Worm (Caenorhabditis elegans) whole organism, L3 larva: ENCODE data around the gene srh-223.

Experiments
- R02D3.7 ChIP-seq: fragments of 150-350 bp; optimal IDR thresholded peaks from 2 replicates; lab custom pipeline; 2014; ENCODE audit warnings: missing biosample characterization, missing genetic modification characterization
- ama-1 ChIP-seq: fragments of 150-350 bp; optimal IDR thresholded peaks from 2 replicates; lab custom pipeline; 2018
- ceh-82 ChIP-seq: fragments of 150-350 bp; optimal IDR thresholded peaks from 2 replicates; lab custom pipeline; 2014; ENCODE audit warnings: missing biosample characterization, missing genetic modification characterization
- daf-12 ChIP-seq: fragments of 150-350 bp; optimal IDR thresholded peaks from 2 replicates; lab custom pipeline; 2014; ENCODE audit warnings: missing biosample characterization, missing genetic modification reagents, missing genetic modification characterization
- egl-27 ChIP-seq: sonication (generic microtip); optimal IDR thresholded peaks from 4 replicates; lab custom pipeline; 2017; ENCODE audit warnings: missing biosample characterization, missing genetic modification reagents, missing genetic modification characterization
- elt-1 ChIP-seq: fragments of 150-350 bp; optimal IDR thresholded peaks from 2 replicates; lab custom pipeline; 2014; ENCODE audit warnings: missing biosample characterization, missing genetic modification characterization
- elt-2 ChIP-seq: sonication (generic microtip); optimal IDR thresholded peaks from 2 replicates; lab custom pipeline; 2016; ENCODE audit warnings: missing genetic modification reagents, mild to moderate bottlenecking, missing genetic modification characterization, missing compliant biosample characterization
- elt-3 ChIP-seq, 3 experiments: fragments of 150-350 bp in 1 of 3; sonication (generic microtip) in 2 of 3; optimal IDR thresholded peaks; 2 replicates in 2 of 3; 4 replicates in 1 of 3; lab custom pipeline; 2014 to 2017; ENCODE audit warnings: missing biosample characterization in 3 of 3, missing genetic modification characterization in 3 of 3
- eor-1 ChIP-seq, 2 experiments: fragments of 150-350 bp; optimal IDR thresholded peaks; 2 replicates each; lab custom pipeline; 2014 to 2018; ENCODE audit warnings: missing biosample characterization in 2 of 2, missing genetic modification characterization in 2 of 2
- fkh-2 ChIP-seq: fragments of 150-350 bp; optimal IDR thresholded peaks from 2 replicates; lab custom pipeline; 2014; ENCODE audit warnings: missing biosample characterization, missing genetic modification reagents, missing genetic modification characterization
- jun-1 ChIP-seq: fragments of 150-350 bp; optimal IDR thresholded peaks from 2 replicates; lab custom pipeline; 2014; ENCODE audit warnings: missing biosample characterization, missing genetic modification reagents, missing genetic modification characterization
- lin-15B ChIP-seq: fragments of 150-350 bp; optimal IDR thresholded peaks from 2 replicates; lab custom pipeline; 2014; ENCODE audit warnings: missing biosample characterization, missing genetic modification characterization
- lin-39 ChIP-seq: fragments of 150-350 bp; optimal IDR thresholded peaks from 2 replicates; lab custom pipeline; 2018; ENCODE audit warnings: missing biosample characterization, missing genetic modification reagents, missing genetic modification characterization
- lsy-12 ChIP-seq: sonication (generic microtip); optimal IDR thresholded peaks from 2 replicates; lab custom pipeline; 2016; ENCODE audit warnings: mild to moderate bottlenecking, missing genetic modification characterization, missing compliant biosample characterization
- nfya-1 ChIP-seq: sonication (generic microtip); optimal IDR thresholded peaks from 2 replicates; lab custom pipeline; 2017; ENCODE audit warnings: missing genetic modification characterization, mild to moderate bottlenecking, missing compliant biosample characterization, antibody characterized with exemption, moderate library complexity; ENCODE audit not compliant: insufficient read depth
- nhr-23 ChIP-seq: fragments of 150-350 bp; optimal IDR thresholded peaks from 2 replicates; lab custom pipeline; 2014; ENCODE audit warnings: missing biosample characterization, missing genetic modification reagents, missing genetic modification characterization
- nhr-237 ChIP-seq: fragments of 150-350 bp; optimal IDR thresholded peaks from 2 replicates; lab custom pipeline; 2014; ENCODE audit warnings: missing biosample characterization, missing genetic modification characterization
- nhr-25 ChIP-seq: sonication (generic microtip); optimal IDR thresholded peaks from 2 replicates; lab custom pipeline; 2017; ENCODE audit warnings: missing biosample characterization, missing genetic modification characterization
- nhr-43 ChIP-seq: sonication (generic microtip); optimal IDR thresholded peaks from 2 replicates; lab custom pipeline; 2016; ENCODE audit warnings: mild to moderate bottlenecking, missing genetic modification characterization, missing compliant biosample characterization; ENCODE audit not compliant: poor library complexity, severe bottlenecking
- pha-4 ChIP-seq: fragments of 150-350 bp; optimal IDR thresholded peaks from 2 replicates; lab custom pipeline; 2014; ENCODE audit warnings: missing biosample characterization, missing genetic modification reagents, missing genetic modification characterization
- pqm-1 ChIP-seq: fragments of 150-350 bp; optimal IDR thresholded peaks from 2 replicates; lab custom pipeline; 2017; ENCODE audit warnings: missing biosample characterization, missing genetic modification characterization, inconsistent platforms
- unc-39 ChIP-seq: sonication (generic microtip); optimal IDR thresholded peaks from 4 replicates; lab custom pipeline; 2017; ENCODE audit warnings: missing biosample characterization, missing genetic modification characterization
- unc-62 ChIP-seq: fragments of 150-350 bp; sonication (generic microtip); optimal IDR thresholded peaks from 4 replicates; lab custom pipeline; 2014; ENCODE audit warnings: missing biosample characterization, missing genetic modification reagents, missing genetic modification characterization
- zag-1 ChIP-seq: fragments of 150-350 bp; optimal IDR thresholded peaks from 2 replicates; lab custom pipeline; 2014; ENCODE audit warnings: missing biosample characterization, missing genetic modification characterization

Gene srh-223

DNA sequence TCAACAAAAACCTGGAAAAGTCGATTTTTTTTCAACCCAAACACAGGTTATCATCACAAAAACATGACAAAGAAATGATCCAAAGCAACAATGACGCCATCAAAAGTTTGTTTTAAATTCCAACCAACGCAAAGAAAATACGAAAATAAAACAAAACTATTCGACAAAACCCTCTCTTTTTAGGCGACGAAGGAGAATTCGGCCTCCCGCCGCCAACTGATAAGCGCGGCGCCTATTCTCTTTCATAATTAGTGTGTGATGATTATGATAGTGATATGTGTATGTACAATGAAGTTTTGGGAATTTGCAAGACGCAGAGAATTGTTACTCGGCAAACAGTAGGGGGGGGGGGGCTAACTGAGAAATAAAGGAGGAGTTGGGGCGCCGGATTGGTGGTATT lies 47.6 kb downstream of the srh-223 start:
- no peak for TF ChIP-seq nhr-237 (tag; lab: Kevin White, UChicago)
- TF ChIP-seq elt-1 (tag; lab: Kevin White, UChicago): no peak
- no peak for TF ChIP-seq fkh-2 (tag; lab: Kevin White, UChicago)
- TF ChIP-seq elt-2 (tag; lab: Kevin White, UChicago): peak; percentile 75
- TF ChIP-seq pqm-1: peak; percentile 41
- TF ChIP-seq ama-1 (lab: Kevin White, UChicago): peak; percentile 60
- no peak for TF ChIP-seq egl-27
- peak; percentile 15 for TF ChIP-seq jun-1 (tag; lab: Kevin White, UChicago)
- no peak for TF ChIP-seq pha-4 (tag; lab: Kevin White, UChicago)
- no peak for TF ChIP-seq nfya-1 (tag; lab: Kevin White, UChicago)
- TF ChIP-seq lin-39 (tag; lab: Kevin White, UChicago): no peak
- no peak for TF ChIP-seq eor-1 (tag; optimal IDR thresholded peaks at IDR 0.05; lab: Kevin White, UChicago)
- TF ChIP-seq elt-3 (tag; optimal IDR thresholded peaks at IDR 0.05; lab: Kevin White, UChicago): no peak
- TF ChIP-seq nhr-43: no peak
- TF ChIP-seq unc-39 (tag; lab: Kevin White, UChicago): no peak
- no peak for TF ChIP-seq ceh-82
- TF ChIP-seq nhr-25 (tag; lab: Kevin White, UChicago): peak; percentile 33
- TF ChIP-seq lsy-12 (tag; lab: Kevin White, UChicago): no peak

DNA sequence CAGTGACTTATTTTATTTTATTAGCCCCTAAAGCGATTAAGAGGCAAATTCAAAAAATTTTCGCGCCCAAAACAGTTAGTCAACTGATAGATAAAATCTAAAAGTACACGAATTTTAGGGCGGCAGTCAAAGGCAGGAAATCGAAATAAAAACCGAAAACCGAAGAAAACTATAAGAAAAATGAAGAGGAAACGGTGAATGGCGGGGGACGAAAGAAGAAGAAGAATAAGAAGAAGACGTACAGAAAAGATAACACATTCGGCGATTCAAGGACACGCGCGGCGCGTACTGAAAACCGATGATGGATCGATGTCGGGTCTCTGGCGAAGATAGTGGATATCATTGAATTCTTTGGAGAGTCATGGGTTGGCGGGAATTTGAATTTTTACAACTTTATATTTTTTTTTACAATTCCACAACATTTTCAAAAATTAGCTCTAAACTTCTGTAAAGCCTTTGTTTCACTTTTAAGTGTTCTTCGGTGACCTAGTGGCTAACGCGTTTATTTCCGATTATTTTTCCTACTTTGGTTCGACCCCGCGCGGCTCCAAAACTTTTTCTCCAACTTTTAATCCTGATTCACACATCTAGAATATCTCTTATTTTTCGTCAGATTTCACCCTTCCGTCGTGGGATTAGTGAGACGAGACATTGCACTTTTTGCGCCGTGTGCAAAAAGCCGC lies 49.4 kb downstream of the srh-223 start:
- TF ChIP-seq elt-1 (tag; lab: Kevin White, UChicago) (peak; percentile 76), elt-3 (tag; optimal IDR thresholded peaks at IDR 0.05; lab: Kevin White, UChicago) (peak in 1 of 3 experiments; percentile 15), unc-62 (GFP tag; lab: Kevin White, UChicago) (peak; percentile 48), R02D3.7 (tag; lab: Kevin White, UChicago) (peak; percentile 28), fkh-2 (tag; lab: Kevin White, UChicago) (no peak), eor-1 (tag; optimal IDR thresholded peaks at IDR 0.05; lab: Kevin White, UChicago) (no peak), nhr-43 (peak; percentile 56), nhr-23 (peak; percentile 75), nhr-25 (tag; lab: Kevin White, UChicago) (peak; percentile 84), lin-15B (peak; percentile 92)

ce11 chrIV:4032350-4032749 lies 50.6 kb downstream of the srh-223 start:
- TF ChIP-seq elt-3 (tag; optimal IDR thresholded peaks at IDR 0.05; lab: Kevin White, UChicago) (peak in 2 of 3 experiments; percentile 57 to 87), daf-12 (tag; lab: Kevin White, UChicago) (no peak), zag-1 (tag; lab: Kevin White, UChicago) (no peak), elt-2 (tag; lab: Kevin White, UChicago) (peak; percentile 70)
- TF ChIP-seq, all 47 proteins: peak for 2
